Fruit fly (Drosophila melanogaster): ENCODE measurements around the gene CG12746.

The CG12746 gene

DNA sequence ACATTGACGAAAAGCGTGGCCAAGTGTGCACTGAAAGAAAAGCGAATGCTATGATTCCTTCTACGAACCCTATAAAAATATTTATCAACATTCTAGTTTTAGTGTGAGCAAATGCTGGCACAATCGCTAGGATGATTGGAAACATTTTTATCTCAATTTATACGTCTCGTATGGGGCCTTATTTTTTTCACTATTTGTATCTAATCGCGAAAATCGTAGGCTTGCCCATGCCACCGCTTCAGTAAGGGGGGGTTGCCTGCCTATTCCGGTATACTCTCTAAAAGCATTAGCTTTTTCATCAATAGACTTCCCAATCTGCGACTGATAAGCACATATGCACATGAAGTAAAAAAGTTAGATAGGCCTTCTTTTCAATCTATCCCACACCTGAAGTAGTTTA, 958 bp downstream of the CG12746 start (continued):
- TF ChIP-seq CG6689 (GFP tag; IDR thresholded peaks at IDR 0.05) (peak; percentile 85), CG42726 (GFP tag; IDR thresholded peaks at IDR 0.05; ENCODE audit: partially characterized antibody) (no peak), CG4820 (GFP tag; optimal IDR thresholded peaks at IDR 0.05) (peak; percentile 65), CG12744 (GFP tag; optimal IDR thresholded peaks at IDR 0.05) (peak; percentile 27)

DNA sequence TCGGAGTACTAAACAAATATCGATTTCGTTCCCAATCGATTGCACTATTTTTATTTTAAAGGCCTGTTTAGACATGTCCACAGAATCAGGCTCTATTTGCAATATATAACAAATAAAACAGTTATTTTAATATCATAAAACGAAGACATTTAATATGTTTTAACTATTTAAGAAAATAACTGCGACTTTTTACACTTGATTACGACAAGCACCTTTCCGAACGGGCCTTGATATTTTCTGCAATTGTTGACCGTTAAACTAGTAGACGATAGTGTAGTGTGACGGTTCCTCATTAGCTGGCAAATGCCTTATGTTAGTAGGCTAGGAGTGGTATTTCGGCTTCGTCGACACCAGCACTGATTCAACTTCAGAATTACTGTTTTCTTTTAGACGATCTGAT, 3.9 kb downstream of the CG12746 start, which contains the start of the genes CG2931 and Rheb:
Gene CG2931 (minus strand): TSS at position 26 of the 400 bp plus-strand sequence.
Gene Rheb (plus strand): TSS at position 332 of the 400 bp plus-strand sequence.
- TF ChIP-seq CG17385 (GFP tag; optimal IDR thresholded peaks at IDR 0.05) = peak; percentile 45
- peak in 1 of 2 experiments; percentile 59 for TF ChIP-seq insv (GFP tag; optimal IDR thresholded peaks at IDR 0.05)
- peak; percentile 23 for TF ChIP-seq CG10147 (GFP tag; optimal IDR thresholded peaks at IDR 0.05)
- TF ChIP-seq CG16863 (GFP tag; optimal IDR thresholded peaks at IDR 0.05) = peak; percentile 30
- TF ChIP-seq CG16813 (GFP tag; IDR thresholded peaks at IDR 0.05; ENCODE audit: partially characterized antibody) = peak; percentile 83
- TF ChIP-seq Camta (GFP tag; optimal IDR thresholded peaks at IDR 0.05) = peak; percentile 51
- peak; percentile 89 for TF ChIP-seq sna (GFP tag; IDR thresholded peaks at IDR 0.05; ENCODE audit: partially characterized antibody)
- TF ChIP-seq Blimp-1 (GFP tag; optimal IDR thresholded peaks at IDR 0.05) = peak; percentile 60
- peak; percentile 33 for TF ChIP-seq CG6765 (GFP tag; optimal IDR thresholded peaks at IDR 0.05)
- TF ChIP-seq hb (GFP tag; IDR thresholded peaks at IDR 0.05; ENCODE audit: partially characterized antibody) = peak; percentile 59; the same call in 2 of the 3 replicates
- peak; percentile 82 for TF ChIP-seq CG1024 (GFP tag; IDR thresholded peaks at IDR 0.05)
- peak; percentile 70 for TF ChIP-seq CG13775 (GFP tag; optimal IDR thresholded peaks at IDR 0.05)
- TF ChIP-seq onecut (GFP tag; IDR thresholded peaks at IDR 0.05) = peak; percentile 84
- TF ChIP-seq CG13123 (GFP tag; optimal IDR thresholded peaks at IDR 0.05) = peak; percentile 48
- no peak for TF ChIP-seq CG16779 (GFP tag; IDR thresholded peaks at IDR 0.05)
- TF ChIP-seq Lpt (GFP tag; optimal IDR thresholded peaks at IDR 0.05) = no peak
- peak; percentile 66 for TF ChIP-seq ken (GFP tag; IDR thresholded peaks at IDR 0.05)
- TF ChIP-seq H15 (GFP tag; IDR thresholded peaks at IDR 0.05) = 0 out of 3 replicates have a peak, but pooled peaks have one; percentile 40
- TF ChIP-seq Sry-δ (GFP tag; optimal IDR thresholded peaks at IDR 0.05) = peak; percentile 80
- peak; percentile 6 for TF ChIP-seq nau (GFP tag; optimal IDR thresholded peaks at IDR 0.05)
- peak; percentile 87 for TF ChIP-seq CG4617 (GFP tag; optimal IDR thresholded peaks at IDR 0.05; ENCODE audit: borderline replicate concordance)
- TF ChIP-seq dmrt99B (tag; optimal IDR thresholded peaks at IDR 0.05) = no peak
- TF ChIP-seq crol (GFP tag; IDR thresholded peaks at IDR 0.05) = no peak
- TF ChIP-seq CG17829 (tag; optimal IDR thresholded peaks at IDR 0.05) = peak; percentile 83
- peak; percentile 48 for TF ChIP-seq fd96Cb (tag; optimal IDR thresholded peaks at IDR 0.05)
- peak; percentile 59 for TF ChIP-seq Awh (GFP tag; IDR thresholded peaks at IDR 0.05)
- TF ChIP-seq CG10959 (GFP tag; IDR thresholded peaks at IDR 0.05) = no peak
- TF ChIP-seq vvl (GFP tag; IDR thresholded peaks at IDR 0.05) = peak; percentile 74
- TF ChIP-seq gcm (GFP tag; optimal IDR thresholded peaks at IDR 0.05) = peak; percentile 46
- peak; percentile 61 for TF ChIP-seq chn (GFP tag; optimal IDR thresholded peaks at IDR 0.05)
- TF ChIP-seq CG34224 (GFP tag; IDR thresholded peaks at IDR 0.05; ENCODE audit: partially characterized antibody) = peak; percentile 68
- TF ChIP-seq Nf-YC (tag; optimal IDR thresholded peaks at IDR 0.05) = peak; percentile 61
- peak; percentile 94 for TF ChIP-seq Ets65A (GFP tag)
- peak; percentile 51 for TF ChIP-seq CG15479 (GFP tag; optimal IDR thresholded peaks at IDR 0.05)
- peak; percentile 63; the same call in 1 of the 2 replicates for TF ChIP-seq CG11085 (GFP tag; IDR thresholded peaks at IDR 0.05)
- TF ChIP-seq pnt (GFP tag; optimal IDR thresholded peaks at IDR 0.05) = peak; percentile 46
- peak; percentile 4 for TF ChIP-seq CG1529 (GFP tag; optimal IDR thresholded peaks at IDR 0.05)
- TF ChIP-seq CG14014 (GFP tag; IDR thresholded peaks at IDR 0.05) = peak; percentile 63
- TF ChIP-seq E2f1 (GFP tag; IDR thresholded peaks at IDR 0.05) = peak; percentile 55; the same call in 1 of the 2 replicates
- TF ChIP-seq Ets97D (GFP tag; optimal IDR thresholded peaks at IDR 0.05) = peak; percentile 76
- TF ChIP-seq CG7786 (GFP tag; optimal IDR thresholded peaks at IDR 0.05) = peak; percentile 19
- TF ChIP-seq H2.0 (GFP tag; IDR thresholded peaks at IDR 0.05) = peak; percentile 49; the same call in 1 of the 2 replicates
- TF ChIP-seq CG5245 (GFP tag; optimal IDR thresholded peaks at IDR 0.05) = peak; percentile 23
- TF ChIP-seq HmgZ (tag; optimal IDR thresholded peaks at IDR 0.05) = peak; percentile 72
- no peak; the same call in 1 of the 2 replicates for TF ChIP-seq CG5953 (GFP tag; IDR thresholded peaks at IDR 0.05)

All from whole organism, embryonic.